Worm (Caenorhabditis elegans) whole organism, L4 larva: Measurements from ENCODE around the gene elo-6.

Experiments
- D1046.2 ChIP-seq: fragments of 200-800 bp; sonication (Bioruptor generic); IDR thresholded peaks from 2 replicates; pipeline ENCODE4 v1.3.6; 2022; ENCODE audit warnings: missing genetic modification characterization, missing compliant biosample characterization
- F26F4.8 ChIP-seq: fragments of 200-800 bp; sonication (Bioruptor generic); conservative IDR thresholded peaks from 2 replicates; pipeline ENCODE4 v1.3.6; 2022; ENCODE audit warnings: missing genetic modification characterization, missing compliant biosample characterization
- F44E2.7 ChIP-seq: fragments of 200-800 bp; sonication (Bioruptor generic); IDR thresholded peaks from 2 replicates; pipeline ENCODE4 v2.1.2; 2022; ENCODE audit warnings: missing genetic modification characterization, missing compliant biosample characterization
- F49E8.2 ChIP-seq: sonication (generic microtip); optimal IDR thresholded peaks from 2 replicates; lab custom pipeline; 2016; ENCODE audit warnings: missing compliant biosample characterization, mild to moderate bottlenecking, missing genetic modification characterization, borderline replicate concordance
- Y48G9A.11 ChIP-seq: fragments of 200-800 bp; sonication (Bioruptor generic); IDR thresholded peaks from 2 replicates; pipeline ENCODE4 v1.3.6; 2022; ENCODE audit warnings: missing genetic modification reagents, missing genetic modification characterization, missing compliant biosample characterization
- ZK337.2 ChIP-seq: fragments of 200-800 bp; sonication (Bioruptor generic); IDR thresholded peaks from 2 replicates; pipeline ENCODE4 v1.3.6; 2022; ENCODE audit warnings: missing genetic modification reagents, missing genetic modification characterization, missing compliant biosample characterization
- aha-1 ChIP-seq: fragments of 150-350 bp; peaks from one replicate; lab custom pipeline; 2014; ENCODE audit warnings: missing biosample characterization, missing genetic modification characterization
- arid-1 ChIP-seq: fragments of 200-800 bp; sonication (Bioruptor generic); conservative IDR thresholded peaks from 2 replicates; pipeline ENCODE4 v1.3.6; 2022; ENCODE audit warnings: missing genetic modification reagents, missing genetic modification characterization, missing compliant biosample characterization
- attf-4 ChIP-seq: sonication (generic microtip); optimal IDR thresholded peaks from 3 replicates; lab custom pipeline; 2017; ENCODE audit warnings: missing biosample characterization, missing genetic modification characterization
- ceh-28 ChIP-seq: fragments of 150-350 bp; optimal IDR thresholded peaks from 2 replicates; lab custom pipeline; 2014; ENCODE audit warnings: missing biosample characterization, missing genetic modification reagents, missing genetic modification characterization
- ceh-32 ChIP-seq: sonication (generic microtip); optimal IDR thresholded peaks from 2 replicates; lab custom pipeline; 2016; ENCODE audit warnings: mild to moderate bottlenecking, missing genetic modification characterization, missing compliant biosample characterization; ENCODE audit not compliant: poor library complexity
- ceh-44 ChIP-seq: fragments of 200-800 bp; sonication (Bioruptor generic); IDR thresholded peaks from 2 replicates; pipeline ENCODE4 v1.3.6; 2022; ENCODE audit warnings: missing genetic modification reagents, missing genetic modification characterization, missing compliant biosample characterization
- ceh-62 ChIP-seq: sonication (generic microtip); optimal IDR thresholded peaks from 2 replicates; lab custom pipeline; 2017; ENCODE audit warnings: missing biosample characterization, missing genetic modification characterization
- daf-16 ChIP-seq, 3 experiments: sonication (generic microtip); optimal IDR thresholded peaks; 2 replicates each; lab custom pipeline; 2016 to 2017; ENCODE audit warnings: missing genetic modification characterization in 3 of 3, missing genetic modification reagents in 3 of 3, mild to moderate bottlenecking in 2 of 3, missing compliant biosample characterization in 2 of 3, missing biosample characterization in 1 of 3, moderate library complexity in 1 of 3
- daf-19 ChIP-seq: fragments of 200-800 bp; sonication (Bioruptor generic); conservative IDR thresholded peaks from 2 replicates; pipeline ENCODE4 v1.3.6; 2022; ENCODE audit warnings: missing genetic modification characterization, missing compliant biosample characterization
- daf-8 ChIP-seq: fragments of 200-800 bp; sonication (Bioruptor generic); IDR thresholded peaks from 2 replicates; pipeline ENCODE4 v1.3.6; 2022; ENCODE audit warnings: missing genetic modification characterization, missing compliant biosample characterization
- dmd-6 ChIP-seq: fragments of 200-800 bp; sonication (Bioruptor generic); IDR thresholded peaks from 2 replicates; pipeline ENCODE4 v1.3.6; 2022; ENCODE audit warnings: missing genetic modification reagents, missing genetic modification characterization, missing compliant biosample characterization
- dmd-8 ChIP-seq: fragments of 200-800 bp; sonication (Bioruptor generic); IDR thresholded peaks from 2 replicates; pipeline ENCODE4 v1.3.6; 2022; ENCODE audit warnings: missing genetic modification characterization, missing compliant biosample characterization
- dpl-1 ChIP-seq: fragments of 150-350 bp; optimal IDR thresholded peaks from 2 replicates; lab custom pipeline; 2014; ENCODE audit warnings: missing biosample characterization, missing genetic modification reagents, missing genetic modification characterization
- duxl-1 ChIP-seq: sonication (generic microtip); optimal IDR thresholded peaks from 2 replicates; lab custom pipeline; 2016; ENCODE audit warnings: mild to moderate bottlenecking, missing genetic modification characterization, moderate library complexity, missing compliant biosample characterization; ENCODE audit not compliant: poor library complexity
- egl-27 ChIP-seq: sonication (generic microtip); optimal IDR thresholded peaks from 3 replicates; lab custom pipeline; 2017; ENCODE audit warnings: missing biosample characterization, missing genetic modification reagents, missing genetic modification characterization
- egl-43 ChIP-seq: fragments of 200-800 bp; sonication (Bioruptor generic); IDR thresholded peaks from 2 replicates; pipeline ENCODE4 v1.3.6; 2022; ENCODE audit warnings: missing genetic modification reagents, missing genetic modification characterization, missing compliant biosample characterization
- fkh-10 ChIP-seq: fragments of 150-350 bp; optimal IDR thresholded peaks from 2 replicates; lab custom pipeline; 2014; ENCODE audit warnings: missing biosample characterization, missing genetic modification reagents, missing genetic modification characterization
- hlh-11 ChIP-seq: fragments of 200-800 bp; sonication (Bioruptor generic); optimal IDR thresholded peaks from 2 replicates; lab custom pipeline; 2018; ENCODE audit warnings: mild to moderate bottlenecking, missing genetic modification characterization, missing compliant biosample characterization
- lin-29 ChIP-seq: fragments of 200-800 bp; sonication (Bioruptor generic); IDR thresholded peaks from 2 replicates; pipeline ENCODE4 v1.3.6; 2022; ENCODE audit warnings: missing genetic modification reagents, missing genetic modification characterization, missing compliant biosample characterization
- lin-38 ChIP-seq: fragments of 200-800 bp; sonication (Bioruptor generic); IDR thresholded peaks from 2 replicates; pipeline ENCODE4 v1.3.6; 2022; ENCODE audit warnings: missing genetic modification reagents, missing genetic modification characterization, missing compliant biosample characterization
- madf-5 ChIP-seq, 2 experiments: fragments of 200-800 bp; sonication (Bioruptor generic); IDR thresholded peaks; 2 replicates each; pipeline ENCODE4 v1.3.6; 2022; ENCODE audit warnings: missing compliant biosample characterization in 2 of 2, missing genetic modification characterization in 2 of 2
- mep-1 ChIP-seq: fragments of 150-350 bp; sonication (generic microtip); optimal IDR thresholded peaks from 3 replicates; lab custom pipeline; 2014; ENCODE audit warnings: missing biosample characterization, missing genetic modification characterization
- mes-2 ChIP-seq: sonication (generic microtip); optimal IDR thresholded peaks from 2 replicates; lab custom pipeline; 2016; ENCODE audit warnings: missing genotype, mild to moderate bottlenecking, missing genetic modification characterization, missing compliant biosample characterization; ENCODE audit not compliant: poor library complexity, severe bottlenecking
- mxl-3 ChIP-seq: fragments of 200-800 bp; sonication (Bioruptor generic); optimal IDR thresholded peaks from 2 replicates; lab custom pipeline; 2018; ENCODE audit warnings: mild to moderate bottlenecking, missing genetic modification characterization, missing compliant biosample characterization
- nhr-237 ChIP-seq: sonication (generic microtip); optimal IDR thresholded peaks from 2 replicates; lab custom pipeline; 2017; ENCODE audit warnings: missing biosample characterization, missing genetic modification characterization
- nhr-28 ChIP-seq: fragments of 150-350 bp; optimal IDR thresholded peaks from 2 replicates; lab custom pipeline; 2014; ENCODE audit warnings: missing biosample characterization, missing genetic modification characterization
- nhr-42 ChIP-seq: fragments of 200-800 bp; sonication (Bioruptor generic); IDR thresholded peaks from 2 replicates; pipeline ENCODE4 v1.3.6; 2022; ENCODE audit warnings: missing genetic modification characterization, missing compliant biosample characterization
- nhr-48 ChIP-seq: sonication (generic microtip); optimal IDR thresholded peaks from 2 replicates; lab custom pipeline; 2016; ENCODE audit warnings: mild to moderate bottlenecking, missing genetic modification characterization, missing compliant biosample characterization
- saeg-2 ChIP-seq: fragments of 200-800 bp; sonication (Bioruptor generic); IDR thresholded peaks from 2 replicates; pipeline ENCODE4 v1.3.6; 2022; ENCODE audit warnings: missing genetic modification reagents, missing genetic modification characterization, missing compliant biosample characterization
- set-16 ChIP-seq: fragments of 200-800 bp; sonication (Bioruptor generic); IDR thresholded peaks from 2 replicates; pipeline ENCODE4 v1.3.6; 2022; ENCODE audit warnings: missing genetic modification reagents, missing genetic modification characterization, missing compliant biosample characterization
- snpc-1.2 ChIP-seq: fragments of 200-800 bp; sonication (Bioruptor generic); IDR thresholded peaks from 2 replicates; pipeline ENCODE4 v1.3.6; 2022; ENCODE audit warnings: missing genetic modification reagents, missing genetic modification characterization, missing compliant biosample characterization
- spr-1 ChIP-seq: sonication (generic microtip); optimal IDR thresholded peaks from 2 replicates; lab custom pipeline; 2016; ENCODE audit warnings: mild to moderate bottlenecking, missing genetic modification characterization, missing compliant biosample characterization
- tra-1 ChIP-seq: fragments of 200-800 bp; sonication (Bioruptor generic); IDR thresholded peaks from 2 replicates; pipeline ENCODE4 v1.3.6; 2022; ENCODE audit warnings: missing genetic modification reagents, missing genetic modification characterization, missing compliant biosample characterization
- unc-130 ChIP-seq: sonication (generic microtip); optimal IDR thresholded peaks from 2 replicates; lab custom pipeline; 2016; ENCODE audit warnings: missing genetic modification reagents, missing genetic modification characterization, missing compliant biosample characterization
- zag-1 ChIP-seq: fragments of 150-350 bp; optimal IDR thresholded peaks from 2 replicates; lab custom pipeline; 2014; ENCODE audit warnings: missing biosample characterization, missing genetic modification characterization
- zip-2 ChIP-seq: fragments of 150-350 bp; optimal IDR thresholded peaks from 2 replicates; lab custom pipeline; 2014; ENCODE audit warnings: missing biosample characterization, missing genetic modification characterization
- ztf-11 ChIP-seq: fragments of 150-350 bp; optimal IDR thresholded peaks from 2 replicates; lab custom pipeline; 2014; ENCODE audit warnings: missing biosample characterization, missing genetic modification characterization

elo-6 gene

ce11 chrIV:5393566-5393965 is 5.2 kb upstream of the elo-6 start (continued):
- no peak for TF ChIP-seq daf-16 (GFP tag; optimal IDR thresholded peaks at IDR 0.05; lab: Kevin White, UChicago)
- TF ChIP-seq daf-16 (tag; optimal IDR thresholded peaks at IDR 0.05; lab: Kevin White, UChicago): peak; percentile 76
- peak; percentile 39 for TF ChIP-seq nhr-28 (tag; lab: Kevin White, UChicago)
- peak; percentile 39 for TF ChIP-seq hlh-11 (tag; lab: Kevin White, UChicago)
- no peak for TF ChIP-seq daf-8 (GFP tag; lab: Robert Waterston, UW)
- TF ChIP-seq lin-29: no peak
- no peak for TF ChIP-seq tra-1 (GFP tag; lab: Robert Waterston, UW)
- no peak for TF ChIP-seq fkh-10
- TF ChIP-seq attf-4 (tag; lab: Kevin White, UChicago): no peak
- TF ChIP-seq ceh-44 (GFP tag; lab: Robert Waterston, UW): no peak
- no peak for TF ChIP-seq F26F4.8 (GFP tag; lab: Robert Waterston, UW)
- TF ChIP-seq zag-1 (tag; lab: Kevin White, UChicago): no peak
- TF ChIP-seq dmd-6 (GFP tag; lab: Robert Waterston, UW): peak; percentile 56
- no peak for TF ChIP-seq ztf-11 (tag; lab: Kevin White, UChicago)
- TF ChIP-seq nhr-48 (tag; lab: Kevin White, UChicago): no peak
- no peak for TF ChIP-seq F44E2.7 (GFP tag; lab: Robert Waterston, UW)
- TF ChIP-seq ceh-32 (tag; lab: Kevin White, UChicago): no peak
- TF ChIP-seq dmd-8 (GFP tag; lab: Robert Waterston, UW): no peak
- TF ChIP-seq mep-1 (tag; lab: Kevin White, UChicago): peak; percentile 21
- TF ChIP-seq F49E8.2 (tag; lab: Kevin White, UChicago): no peak
- TF ChIP-seq ceh-62: no peak
- no peak for TF ChIP-seq egl-27 (tag; lab: Kevin White, UChicago)
- TF ChIP-seq mxl-3 (GFP tag; lab: Kevin White, UChicago): no peak
- no peak for TF ChIP-seq dpl-1 (GFP tag; lab: Kevin White, UChicago)
- no peak for TF ChIP-seq set-16
- no peak for TF ChIP-seq ceh-28 (tag; lab: Kevin White, UChicago)
- peak; percentile 31 for TF ChIP-seq duxl-1
- TF ChIP-seq saeg-2 (GFP tag; lab: Robert Waterston, UW): no peak
- no peak for TF ChIP-seq D1046.2 (GFP tag; lab: Robert Waterston, UW)

- TF ChIP-seq zip-2 (tag; lab: Kevin White, UChicago) (no peak), mes-2 (tag; lab: Kevin White, UChicago) (no peak), set-16 (no peak), spr-1 (tag; lab: Kevin White, UChicago) (no peak), egl-43 (no peak), nhr-42 (no peak), nhr-28 (tag; lab: Kevin White, UChicago) (no peak), daf-19 (GFP tag; lab: Robert Waterston, UW) (no peak), fkh-10 (no peak), ceh-44 (GFP tag; lab: Robert Waterston, UW) (no peak), unc-130 (GFP tag; lab: Kevin White, UChicago) (no peak), arid-1 (GFP tag; lab: Robert Waterston, UW) (no peak), attf-4 (tag; lab: Kevin White, UChicago) (no peak)
These were observed 3.2 kb upstream of the elo-6 start, which contains the start of the genes htp-1 and ZK616.5 for ce11 chrIV:5391507-5392057. Gene htp-1, minus strand, starts transcription at chrIV:5391557. Gene ZK616.5, plus strand, starts transcription at chrIV:5391929.

ce11 chrIV:5389951-5390350 is 1.6 kb upstream of the elo-6 start:
- TF ChIP-seq ZK337.2 (GFP tag; lab: Robert Waterston, UW): no peak
- TF ChIP-seq lin-38: 0 out of 2 replicates have a peak, but pooled peaks have one; percentile 22
- 0 out of 4 replicates have a peak, but pooled peaks of 1 of the 2 experiments have one; percentile 26 for TF ChIP-seq madf-5 (GFP tag; IDR thresholded peaks at IDR 0.05; lab: Robert Waterston, UW)
- TF ChIP-seq F49E8.2 (tag; lab: Kevin White, UChicago): peak; percentile 56
- TF ChIP-seq snpc-1.2: peak; percentile 84
- peak; percentile 42; the same call in 1 of the 2 replicates for TF ChIP-seq Y48G9A.11
- peak; percentile 85 for TF ChIP-seq aha-1
- TF ChIP-seq nhr-237 (tag; lab: Kevin White, UChicago): no peak
- TF ChIP-seq, all 104 proteins: peak for 6
